Fruit fly (Drosophila melanogaster) whole organism, embryonic: ENCODE measurements around the gene CG33927.
A peak's percentile ranks its signal among the peaks of the same experiment; 100 is the strongest.

ENCODE experiments used
- CG1024 ChIP-seq: fragments of 200-800 bp; sonication (Bioruptor generic); IDR thresholded peaks from 2 replicates; pipeline ENCODE4 v1.3.6; 2022; ENCODE audit warnings: missing biosample characterization, missing genetic modification characterization
- CG10274 ChIP-seq: fragments of 200-800 bp; sonication (Bioruptor generic); optimal IDR thresholded peaks from 3 replicates; lab custom pipeline; 2017; ENCODE audit warnings: missing biosample characterization, mild to moderate bottlenecking, missing genetic modification characterization
- CG15479 ChIP-seq: fragments of 200-800 bp; sonication (Bioruptor generic); optimal IDR thresholded peaks from 3 replicates; lab custom pipeline; 2019; ENCODE audit warnings: missing biosample characterization, mild to moderate bottlenecking, missing genetic modification characterization, moderate library complexity
- CG15601 ChIP-seq: fragments of 200-800 bp; sonication (Bioruptor generic); optimal IDR thresholded peaks from 3 replicates; lab custom pipeline; 2019; ENCODE audit warnings: missing biosample characterization, mild to moderate bottlenecking, missing genetic modification characterization, moderate library complexity
- CG15696 ChIP-seq: fragments of 200-800 bp; sonication (Bioruptor generic); optimal IDR thresholded peaks from 2 replicates; lab custom pipeline; 2019; ENCODE audit warnings: missing biosample characterization, mild to moderate bottlenecking, missing genetic modification characterization, moderate library complexity
- CG17385 ChIP-seq: fragments of 200-800 bp; sonication (Bioruptor generic); optimal IDR thresholded peaks from 3 replicates; lab custom pipeline; 2018; ENCODE audit warnings: missing biosample characterization, mild to moderate bottlenecking, missing genetic modification characterization
- CG1792 ChIP-seq: fragments of 200-800 bp; sonication (Bioruptor generic); optimal IDR thresholded peaks from 2 replicates; lab custom pipeline; 2016; ENCODE audit warnings: missing biosample characterization, missing genetic modification characterization
- CG2202 ChIP-seq: fragments of 200-800 bp; sonication (Bioruptor generic); optimal IDR thresholded peaks from 2 replicates; lab custom pipeline; 2018; ENCODE audit warnings: missing biosample characterization, mild to moderate bottlenecking, missing genetic modification characterization
- CG32772 ChIP-seq: fragments of 200-800 bp; sonication (Bioruptor generic); IDR thresholded peaks from 2 replicates; pipeline ENCODE4 v1.3.6; 2022; ENCODE audit warnings: missing biosample characterization, missing genetic modification characterization
- CG3726 ChIP-seq: fragments of 200-800 bp; sonication (Bioruptor generic); IDR thresholded peaks from 3 replicates; pipeline ENCODE4, ENCODE4 v1.3.6; 2022; ENCODE audit warnings: missing biosample characterization, missing genetic modification characterization
- CG3838 ChIP-seq: fragments of 200-800 bp; sonication (Bioruptor generic); optimal IDR thresholded peaks from 3 replicates; lab custom pipeline; 2016; ENCODE audit warnings: missing biosample characterization, missing genetic modification characterization
- CG6175 ChIP-seq: fragments of 200-800 bp; sonication (Bioruptor generic); IDR thresholded peaks from 3 replicates; pipeline ENCODE4 v1.3.6; 2022; ENCODE audit warnings: missing biosample characterization, missing genetic modification characterization
- CG6254 ChIP-seq: fragments of 200-800 bp; sonication (Bioruptor generic); optimal IDR thresholded peaks from 3 replicates; lab custom pipeline; 2017; ENCODE audit warnings: mild to moderate bottlenecking, missing biosample characterization, missing genetic modification reagents, missing genetic modification characterization
- CG7372 ChIP-seq: fragments of 200-800 bp; sonication (Bioruptor generic); IDR thresholded peaks from 2 replicates; pipeline ENCODE4 v1.3.6; 2022; ENCODE audit warnings: missing biosample characterization, missing genetic modification characterization
- CG8944 ChIP-seq: fragments of 200-800 bp; sonication (Bioruptor generic); optimal IDR thresholded peaks from 3 replicates; lab custom pipeline; 2016; ENCODE audit warnings: missing biosample characterization, missing genetic modification characterization
- CG9797 ChIP-seq: fragments of 200-800 bp; sonication (Bioruptor generic); optimal IDR thresholded peaks from 3 replicates; lab custom pipeline; 2018; ENCODE audit warnings: missing biosample characterization, mild to moderate bottlenecking, missing genetic modification characterization
- CG9932 ChIP-seq: fragments of 200-800 bp; sonication (Bioruptor generic); IDR thresholded peaks from 2 replicates; pipeline ENCODE4 v1.3.6; 2022; ENCODE audit warnings: missing biosample characterization, missing genetic modification characterization
- Doc2 ChIP-seq: fragments of 200-800 bp; sonication (Bioruptor generic); IDR thresholded peaks from 2 replicates; pipeline ENCODE4 v1.3.6; 2022; ENCODE audit warnings: missing biosample characterization, missing genetic modification characterization
- Dp ChIP-seq: fragments of 200-800 bp; sonication (Bioruptor generic); optimal IDR thresholded peaks from 2 replicates; lab custom pipeline; 2018; ENCODE audit warnings: missing biosample characterization, mild to moderate bottlenecking, missing genetic modification characterization, moderate library complexity
- Ets65A ChIP-seq: fragments of 200-800 bp; sonication (Bioruptor generic); peaks from one replicate; lab custom pipeline; 2016; ENCODE audit warnings: missing biosample characterization, missing genetic modification characterization
- HLH4C ChIP-seq: fragments of 200-800 bp; sonication (Bioruptor generic); IDR thresholded peaks from 3 replicates; pipeline ENCODE4 v1.3.6; 2022; ENCODE audit warnings: missing biosample characterization, missing genetic modification characterization; ENCODE audit not compliant: partially characterized antibody
- Hr51 ChIP-seq, 2 experiments: fragments of 200-800 bp; sonication (Bioruptor generic); optimal IDR thresholded peaks; 2 replicates in 1 of 2; 3 replicates in 1 of 2; lab custom pipeline; 2016 to 2018; ENCODE audit warnings: missing biosample characterization in 2 of 2, missing genetic modification characterization in 2 of 2, mild to moderate bottlenecking in 1 of 2, moderate library complexity in 1 of 2
- Hsf ChIP-seq: fragments of 200-800 bp; sonication (Bioruptor generic); optimal IDR thresholded peaks from 3 replicates; lab custom pipeline; 2016; ENCODE audit warnings: missing biosample characterization, missing genetic modification characterization
- Lpt ChIP-seq: fragments of >200 bp; optimal IDR thresholded peaks from 2 replicates; lab custom pipeline; 2018; ENCODE audit warnings: missing biosample characterization, missing genetic modification characterization
- MBD-R2 ChIP-seq: fragments of 200-800 bp; sonication (Bioruptor generic); IDR thresholded peaks from 2 replicates; pipeline ENCODE4 v1.3.6; 2022; ENCODE audit warnings: missing biosample characterization, missing genetic modification characterization
- Med ChIP-seq: fragments of 200-800 bp; sonication (Bioruptor generic); peaks from one replicate; lab custom pipeline; 2016; ENCODE audit warnings: missing biosample characterization, missing genetic modification characterization, mild to moderate bottlenecking, inconsistent platforms, moderate library complexity
- Mes4 ChIP-seq: fragments of 200-800 bp; sonication (Bioruptor generic); optimal IDR thresholded peaks from 2 replicates; lab custom pipeline; 2016; ENCODE audit warnings: missing biosample characterization, missing genetic modification characterization
- Pdp1 ChIP-seq, 2 experiments: fragments of 200-800 bp; sonication (Bioruptor generic); optimal IDR thresholded peaks; 3 replicates each; lab custom pipeline; 2016; ENCODE audit warnings: missing biosample characterization in 2 of 2, missing genetic modification characterization in 2 of 2, mild to moderate bottlenecking in 1 of 2, moderate library complexity in 1 of 2
- Ravus ChIP-seq: fragments of 200-800 bp; sonication (Bioruptor generic); IDR thresholded peaks from 2 replicates; pipeline ENCODE4 v1.3.6; 2022; ENCODE audit warnings: missing biosample characterization, missing genetic modification characterization
- Taf1 ChIP-seq: fragments of 200-800 bp; sonication (Bioruptor generic); IDR thresholded peaks from 2 replicates; pipeline ENCODE4 v1.3.6; 2022; ENCODE audit warnings: missing biosample characterization, missing genetic modification characterization
- aop ChIP-seq: fragments of 200-800 bp; sonication (Bioruptor generic); IDR thresholded peaks from 2 replicates; pipeline ENCODE4 v1.3.6; 2022; ENCODE audit warnings: missing biosample characterization, missing genetic modification characterization
- ato ChIP-seq: fragments of 200-800 bp; sonication (Bioruptor generic); IDR thresholded peaks from 2 replicates; pipeline ENCODE4 v1.3.6; 2022; ENCODE audit warnings: missing biosample characterization, missing genetic modification characterization; ENCODE audit not compliant: partially characterized antibody
- bab2 ChIP-seq: fragments of 200-800 bp; sonication (Bioruptor generic); optimal IDR thresholded peaks from 2 replicates; lab custom pipeline; 2016; ENCODE audit warnings: missing biosample characterization, missing genetic modification characterization
- btn ChIP-seq: fragments of 200-800 bp; sonication (Bioruptor generic); optimal IDR thresholded peaks from 2 replicates; lab custom pipeline; 2016; ENCODE audit warnings: missing biosample characterization, missing genetic modification characterization
- da ChIP-seq: fragments of 200-800 bp; sonication (Bioruptor generic); optimal IDR thresholded peaks from 2 replicates; lab custom pipeline; 2016; ENCODE audit warnings: missing biosample characterization, missing genetic modification characterization
- fru ChIP-seq: fragments of >200 bp; optimal IDR thresholded peaks from 2 replicates; lab custom pipeline; 2017
- gce ChIP-seq: fragments of 200-800 bp; sonication (Bioruptor generic); IDR thresholded peaks from 3 replicates; pipeline ENCODE4 v1.3.6; 2022; ENCODE audit warnings: missing biosample characterization, missing genetic modification characterization
- hkb ChIP-seq, 2 experiments: fragments of 200-800 bp in 1 of 2; fragments of >200 bp in 1 of 2; sonication (Bioruptor generic) in 1 of 2; IDR thresholded peaks in 1 of 2; optimal IDR thresholded peaks in 1 of 2; 2 replicates each; pipeline versions ENCODE4 v1.3.6 to Lab custom; 2017 to 2022; ENCODE audit warnings: missing biosample characterization in 1 of 2, missing genetic modification characterization in 1 of 2
- jumu ChIP-seq: fragments of 200-800 bp; sonication (Bioruptor generic); optimal IDR thresholded peaks from 3 replicates; lab custom pipeline; 2016; ENCODE audit warnings: missing biosample characterization, missing genetic modification characterization
- ken ChIP-seq: fragments of 200-800 bp; sonication (Bioruptor generic); IDR thresholded peaks from 3 replicates; pipeline ENCODE4 v1.3.6; 2022; ENCODE audit warnings: missing biosample characterization, missing genetic modification characterization
- lmd ChIP-seq: fragments of 200-800 bp; sonication (Bioruptor generic); IDR thresholded peaks from 2 replicates; pipeline ENCODE4 v1.3.6; 2022; ENCODE audit warnings: missing biosample characterization, missing genetic modification characterization
- nerfin-2 ChIP-seq: fragments of 200-800 bp; sonication (Bioruptor generic); IDR thresholded peaks from 2 replicates; pipeline ENCODE4 v1.3.6; 2022; ENCODE audit warnings: missing biosample characterization, missing genetic modification characterization; ENCODE audit not compliant: partially characterized antibody
- pho ChIP-seq: fragments of 200-800 bp; sonication (Bioruptor generic); optimal IDR thresholded peaks from 2 replicates; lab custom pipeline; 2016; ENCODE audit warnings: missing biosample characterization, missing genetic modification characterization
- pita ChIP-seq: fragments of 200-800 bp; sonication (Bioruptor generic); optimal IDR thresholded peaks from 2 replicates; lab custom pipeline; 2017; ENCODE audit warnings: missing biosample characterization, mild to moderate bottlenecking, missing genetic modification characterization
- so ChIP-seq: fragments of 200-800 bp; sonication (Bioruptor generic); IDR thresholded peaks from 3 replicates; pipeline ENCODE4 v1.3.6; 2022; ENCODE audit warnings: missing biosample characterization, missing genetic modification characterization
- sob ChIP-seq: fragments of 200-800 bp; sonication (Bioruptor generic); IDR thresholded peaks from 2 replicates; pipeline ENCODE4 v1.3.6; 2022; ENCODE audit warnings: missing biosample characterization, missing genetic modification characterization
- sr ChIP-seq: fragments of 200-800 bp; sonication (Bioruptor generic); IDR thresholded peaks from 3 replicates; pipeline ENCODE4 v1.3.6; 2022; ENCODE audit warnings: missing biosample characterization, missing genetic modification characterization
- tgo ChIP-seq: fragments of 200-800 bp; sonication (Bioruptor generic); IDR thresholded peaks from 3 replicates; pipeline ENCODE4 v1.3.6; 2022; ENCODE audit warnings: missing biosample characterization, missing genetic modification characterization
- tna ChIP-seq: fragments of 200-800 bp; sonication (Bioruptor generic); IDR thresholded peaks from 2 replicates; pipeline ENCODE4 v1.3.6; 2022; ENCODE audit warnings: missing biosample characterization, missing genetic modification characterization; ENCODE audit not compliant: partially characterized antibody
- vnd ChIP-seq: fragments of 200-800 bp; sonication (Bioruptor generic); IDR thresholded peaks from 3 replicates; pipeline ENCODE4 v1.3.6; 2022; ENCODE audit warnings: missing biosample characterization, missing genetic modification characterization; ENCODE audit not compliant: partially characterized antibody
- yki ChIP-seq: fragments of >200 bp; optimal IDR thresholded peaks from 3 replicates; lab custom pipeline; 2018

CG33927 gene

DNA sequence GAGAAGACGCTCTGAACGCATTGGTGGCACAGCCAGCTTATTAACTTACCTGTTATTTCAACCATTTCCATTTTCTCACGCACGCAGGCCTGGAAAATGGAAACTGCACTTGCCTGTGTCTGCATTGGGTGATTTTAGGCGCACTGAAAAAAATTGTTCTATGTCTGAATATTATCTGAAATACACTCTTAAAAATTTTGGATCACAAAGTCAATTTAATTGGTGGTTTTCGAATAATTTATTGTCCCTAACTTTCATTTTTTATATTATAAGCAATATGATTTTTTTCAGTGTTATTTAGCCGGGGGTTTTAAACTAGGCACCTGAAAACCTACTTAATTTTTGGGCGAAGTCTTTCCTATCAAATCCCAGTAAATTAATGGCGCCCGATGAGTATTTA lies 27.3 kb downstream of the CG33927 start (continued):
- TF ChIP-seq lmd (GFP tag; lab: Robert Waterston, UW) (peak; percentile 77), ken (GFP tag; lab: Robert Waterston, UW) (peak; percentile 71; the same call in 1 of the 3 replicates), Mes4 (GFP tag; lab: Kevin White, UChicago) (peak; percentile 7), CG8944 (GFP tag; lab: Kevin White, UChicago) (peak; percentile 28), CG3838 (GFP tag; lab: Kevin White, UChicago) (no peak), CG15601 (tag; lab: Kevin White, UChicago) (peak; percentile 49), aop (GFP tag; lab: Robert Waterston, UW) (no peak), CG2202 (tag; lab: Kevin White, UChicago) (peak; percentile 43), fru (lab: Kevin White, UChicago) (no peak), so (GFP tag; lab: Robert Waterston, UW) (peak; percentile 34; the same call in 1 of the 3 replicates), Lpt (GFP tag; lab: Kevin White, UChicago) (no peak), CG17385 (GFP tag; lab: Kevin White, UChicago) (peak; percentile 67), yki (lab: Kevin White, UChicago) (no peak), Hsf (GFP tag; lab: Kevin White, UChicago) (peak; percentile 50), Taf1 (GFP tag; lab: Robert Waterston, UW) (0 out of 2 replicates have a peak, but pooled peaks have one; percentile 10), CG1024 (GFP tag; lab: Robert Waterston, UW) (peak; percentile 87), CG32772 (GFP tag; lab: Robert Waterston, UW) (peak; percentile 78), MBD-R2 (GFP tag; lab: Robert Waterston, UW) (peak; percentile 28; the same call in 1 of the 2 replicates), tgo (GFP tag; lab: Robert Waterston, UW) (peak; percentile 76), hkb (optimal IDR thresholded peaks at IDR 0.05; lab: Kevin White, UChicago) (no peak), hkb (GFP tag; IDR thresholded peaks at IDR 0.05; lab: Robert Waterston, UW) (peak; percentile 89), Ravus (GFP tag; lab: Robert Waterston, UW) (peak; percentile 14; the same call in 1 of the 2 replicates), CG6175 (GFP tag; lab: Robert Waterston, UW) (no peak), tna (no peak), vnd (GFP tag; lab: Robert Waterston, UW) (no peak), pita (GFP tag; lab: Kevin White, UChicago) (no peak), btn (GFP tag; lab: Kevin White, UChicago) (peak; percentile 39), Ets65A (peak; percentile 95), CG1792 (GFP tag; lab: Kevin White, UChicago) (peak; percentile 56), bab2 (GFP tag; lab: Kevin White, UChicago) (peak; percentile 8), CG7372 (peak; percentile 75), Dp (no peak), CG15479 (GFP tag; lab: Kevin White, UChicago) (peak; percentile 39), CG9932 (GFP tag; lab: Robert Waterston, UW) (0 out of 2 replicates have a peak, but pooled peaks have one; percentile 4), CG10274 (GFP tag; lab: Kevin White, UChicago) (peak; percentile 16), Doc2 (no peak), sob (GFP tag; lab: Robert Waterston, UW) (peak; percentile 73), jumu (GFP tag; lab: Kevin White, UChicago) (peak; percentile 69), nerfin-2 (GFP tag; lab: Robert Waterston, UW) (no peak), CG3726 (peak; percentile 72; the same call in 1 of the 3 replicates), ato (GFP tag; lab: Robert Waterston, UW) (no peak), gce (peak; percentile 81), da (no peak), Pdp1 (GFP tag; optimal IDR thresholded peaks at IDR 0.05; lab: Kevin White, UChicago) (peak; percentile 24 to 74), Med (GFP tag; lab: Kevin White, UChicago) (peak; percentile 83), HLH4C (GFP tag; lab: Robert Waterston, UW) (no peak), CG6254 (GFP tag; lab: Kevin White, UChicago) (peak; percentile 84), CG15696 (tag; lab: Kevin White, UChicago) (peak; percentile 93), sr (GFP tag; lab: Robert Waterston, UW) (0 out of 3 replicates have a peak, but pooled peaks have one; percentile 13), CG9797 (GFP tag; lab: Kevin White, UChicago) (no peak), pho (GFP tag; lab: Kevin White, UChicago) (no peak), Hr51 (GFP tag; optimal IDR thresholded peaks at IDR 0.05; lab: Kevin White, UChicago) (peak in 1 of 2 experiments; percentile 80)
